Fruit fly (Drosophila melanogaster) whole organism, embryonic: ENCODE results near the gene CG6409.
A peak's percentile ranks its signal among the peaks of the same experiment; 100 is the strongest.

Source experiments
- BEAF-32 ChIP-seq: fragments of 200-800 bp; sonication (Bioruptor generic); optimal IDR thresholded peaks from 3 replicates; lab custom pipeline; 2017; ENCODE audit warnings: missing biosample characterization, missing genetic modification characterization, mild to moderate bottlenecking, moderate library complexity, missing genetic modification reagents
- C15 ChIP-seq: fragments of 200-800 bp; sonication (Bioruptor generic); IDR thresholded peaks from 3 replicates; pipeline ENCODE4 v1.3.6; 2022; ENCODE audit warnings: missing biosample characterization, missing genetic modification characterization
- CG10209 ChIP-seq: fragments of 200-800 bp; sonication (Bioruptor generic); optimal IDR thresholded peaks from 3 replicates; lab custom pipeline; 2017; ENCODE audit warnings: missing biosample characterization, mild to moderate bottlenecking, missing genetic modification characterization, missing genetic modification reagents
- CG11247 ChIP-seq: fragments of 200-800 bp; sonication (Bioruptor generic); IDR thresholded peaks from 2 replicates; pipeline ENCODE4 v1.3.6; 2022; ENCODE audit warnings: missing biosample characterization, missing genetic modification characterization
- CG12071 ChIP-seq: fragments of 200-800 bp; sonication (Bioruptor generic); optimal IDR thresholded peaks from 3 replicates; lab custom pipeline; 2018; ENCODE audit warnings: missing biosample characterization, mild to moderate bottlenecking, missing genetic modification characterization
- CG12942 ChIP-seq: fragments of 200-800 bp; sonication (Bioruptor generic); optimal IDR thresholded peaks from 3 replicates; lab custom pipeline; 2016; ENCODE audit warnings: missing biosample characterization, missing genetic modification characterization
- CG15696 ChIP-seq: fragments of 200-800 bp; sonication (Bioruptor generic); optimal IDR thresholded peaks from 2 replicates; lab custom pipeline; 2019; ENCODE audit warnings: missing biosample characterization, mild to moderate bottlenecking, missing genetic modification characterization, moderate library complexity
- CG17612 ChIP-seq: fragments of 200-800 bp; sonication (Bioruptor generic); IDR thresholded peaks from 2 replicates; pipeline ENCODE4 v1.3.6; 2022; ENCODE audit warnings: missing biosample characterization, missing genetic modification characterization
- CG2712 ChIP-seq: fragments of 200-800 bp; optimal IDR thresholded peaks from 3 replicates; lab custom pipeline; 2019; ENCODE audit warnings: missing biosample characterization, mild to moderate bottlenecking, missing genetic modification characterization, moderate library complexity
- CG32767 ChIP-seq: fragments of 200-800 bp; sonication (Bioruptor generic); IDR thresholded peaks from 2 replicates; pipeline ENCODE4 v1.3.6; 2022; ENCODE audit warnings: missing biosample characterization, missing genetic modification characterization
- CG34224 ChIP-seq: fragments of 200-800 bp; sonication (Bioruptor generic); IDR thresholded peaks from 3 replicates; pipeline ENCODE4 v1.3.6; 2022; ENCODE audit warnings: missing biosample characterization, missing genetic modification characterization; ENCODE audit not compliant: partially characterized antibody
- CG4820 ChIP-seq: fragments of 200-800 bp; sonication (Bioruptor generic); optimal IDR thresholded peaks from 3 replicates; lab custom pipeline; 2016; ENCODE audit warnings: missing biosample characterization, missing genetic modification characterization
- CG6254 ChIP-seq: fragments of 200-800 bp; sonication (Bioruptor generic); optimal IDR thresholded peaks from 3 replicates; lab custom pipeline; 2017; ENCODE audit warnings: mild to moderate bottlenecking, missing biosample characterization, missing genetic modification reagents, missing genetic modification characterization
- CG6813 ChIP-seq: fragments of 200-800 bp; sonication (Bioruptor generic); optimal IDR thresholded peaks from 2 replicates; lab custom pipeline; 2017; ENCODE audit warnings: missing biosample characterization, missing genetic modification characterization, mild to moderate bottlenecking, moderate library complexity, missing genetic modification reagents
- Dip3 ChIP-seq: fragments of 200-800 bp; sonication (Bioruptor generic); optimal IDR thresholded peaks from 3 replicates; lab custom pipeline; 2016; ENCODE audit warnings: missing biosample characterization, missing genetic modification characterization
- E2f1 ChIP-seq: fragments of 200-800 bp; sonication (Bioruptor generic); IDR thresholded peaks from 2 replicates; pipeline ENCODE4 v1.3.6; 2022; ENCODE audit warnings: missing biosample characterization, missing genetic modification characterization
- E2f2 ChIP-seq: fragments of 200-800 bp; sonication (Bioruptor generic); IDR thresholded peaks from 2 replicates; pipeline ENCODE4 v1.3.6; 2022; ENCODE audit warnings: missing biosample characterization, missing genetic modification characterization
- Hr78 ChIP-seq, 2 experiments: fragments of 200-800 bp in 1 of 2; fragments of >200 bp in 1 of 2; sonication (Bioruptor generic) in 1 of 2; optimal IDR thresholded peaks; 2 replicates each; lab custom pipeline; 2017 to 2019; ENCODE audit warnings: missing biosample characterization in 2 of 2, missing genetic modification characterization in 2 of 2, mild to moderate bottlenecking in 1 of 2, moderate library complexity in 1 of 2
- Mrtf ChIP-seq: fragments of 200-800 bp; sonication (Bioruptor generic); IDR thresholded peaks from 3 replicates; pipeline ENCODE4 v1.3.6; 2022; ENCODE audit warnings: missing biosample characterization, missing genetic modification characterization
- NC2β ChIP-seq: fragments of 200-800 bp; sonication (Bioruptor generic); optimal IDR thresholded peaks from 2 replicates; lab custom pipeline; 2016; ENCODE audit warnings: missing biosample characterization, missing genetic modification characterization
- Scr ChIP-seq: fragments of 200-800 bp; sonication (Bioruptor generic); IDR thresholded peaks from 2 replicates; pipeline ENCODE4 v1.3.6; 2022; ENCODE audit warnings: missing biosample characterization, missing genetic modification characterization; ENCODE audit not compliant: partially characterized antibody
- Sin3A ChIP-seq: fragments of >200 bp; optimal IDR thresholded peaks from 2 replicates; lab custom pipeline; 2018
- Sox100B ChIP-seq: fragments of 200-800 bp; sonication (Bioruptor generic); optimal IDR thresholded peaks from 3 replicates; lab custom pipeline; 2018; ENCODE audit warnings: missing biosample characterization, mild to moderate bottlenecking, missing genetic modification characterization
- Ssrp ChIP-seq: fragments of 200-800 bp; sonication (Bioruptor generic); optimal IDR thresholded peaks from 2 replicates; lab custom pipeline; 2018; ENCODE audit warnings: missing biosample characterization, mild to moderate bottlenecking, missing genetic modification characterization, moderate library complexity
- YL-1 ChIP-seq: fragments of 200-800 bp; sonication (Bioruptor generic); optimal IDR thresholded peaks from 3 replicates; lab custom pipeline; 2017; ENCODE audit warnings: missing biosample characterization, mild to moderate bottlenecking, missing genetic modification characterization
- amos ChIP-seq: fragments of 200-800 bp; sonication (Bioruptor generic); IDR thresholded peaks from 2 replicates; pipeline ENCODE4 v1.3.6; 2022; ENCODE audit warnings: missing biosample characterization, missing genetic modification characterization; ENCODE audit not compliant: partially characterized antibody
- az2 ChIP-seq: fragments of 200-800 bp; sonication (Bioruptor generic); optimal IDR thresholded peaks from 3 replicates; lab custom pipeline; 2016; ENCODE audit warnings: missing biosample characterization, missing genetic modification characterization
- bcd ChIP-seq: fragments of 200-800 bp; sonication (Bioruptor generic); optimal IDR thresholded peaks from 2 replicates; lab custom pipeline; 2017; ENCODE audit warnings: missing biosample characterization, mild to moderate bottlenecking, missing genetic modification characterization
- cad ChIP-seq: fragments of >200 bp; optimal IDR thresholded peaks from 2 replicates; lab custom pipeline; 2017; ENCODE audit warnings: missing biosample characterization, missing genetic modification characterization
- cato ChIP-seq: fragments of 200-800 bp; sonication (Bioruptor generic); optimal IDR thresholded peaks from 2 replicates; lab custom pipeline; 2016; ENCODE audit warnings: missing biosample characterization, missing genetic modification characterization, borderline replicate concordance
- ci ChIP-seq: fragments of 200-800 bp; sonication (Bioruptor generic); IDR thresholded peaks from 3 replicates; pipeline ENCODE4 v1.3.6; 2022; ENCODE audit warnings: missing biosample characterization, missing genetic modification characterization
- exex ChIP-seq: fragments of 200-800 bp; sonication (Bioruptor generic); optimal IDR thresholded peaks from 4 replicates; lab custom pipeline; 2018; ENCODE audit warnings: missing biosample characterization, mild to moderate bottlenecking, missing genetic modification characterization, moderate library complexity
- gce ChIP-seq: fragments of 200-800 bp; sonication (Bioruptor generic); IDR thresholded peaks from 3 replicates; pipeline ENCODE4 v1.3.6; 2022; ENCODE audit warnings: missing biosample characterization, missing genetic modification characterization
- gt ChIP-seq: fragments of 200-800 bp; sonication (Bioruptor generic); IDR thresholded peaks from 2 replicates; pipeline ENCODE4 v1.3.6; 2022; ENCODE audit warnings: missing biosample characterization, missing genetic modification characterization
- her ChIP-seq: fragments of 200-800 bp; sonication (Bioruptor generic); optimal IDR thresholded peaks from 2 replicates; lab custom pipeline; 2016; ENCODE audit warnings: missing biosample characterization, missing genetic modification characterization
- ind ChIP-seq: fragments of 200-800 bp; sonication (Bioruptor generic); optimal IDR thresholded peaks from 3 replicates; lab custom pipeline; 2016; ENCODE audit warnings: missing biosample characterization, missing genetic modification characterization
- kni ChIP-seq: fragments of 200-800 bp; sonication (Bioruptor generic); optimal IDR thresholded peaks from 3 replicates; lab custom pipeline; 2017; ENCODE audit warnings: mild to moderate bottlenecking, missing biosample characterization, missing genetic modification reagents, missing genetic modification characterization
- mirr ChIP-seq: fragments of 200-800 bp; sonication (Bioruptor generic); optimal IDR thresholded peaks from 3 replicates; lab custom pipeline; 2018; ENCODE audit warnings: missing biosample characterization, mild to moderate bottlenecking, missing genetic modification characterization
- odd ChIP-seq: fragments of 200-800 bp; sonication (Bioruptor generic); optimal IDR thresholded peaks from 2 replicates; lab custom pipeline; 2017; ENCODE audit warnings: missing biosample characterization, mild to moderate bottlenecking, missing genetic modification characterization
- phol ChIP-seq: fragments of 200-800 bp; sonication (Bioruptor generic); optimal IDR thresholded peaks from 3 replicates; lab custom pipeline; 2018; ENCODE audit warnings: missing biosample characterization, mild to moderate bottlenecking, missing genetic modification characterization, moderate library complexity
- pita ChIP-seq: fragments of 200-800 bp; sonication (Bioruptor generic); optimal IDR thresholded peaks from 2 replicates; lab custom pipeline; 2017; ENCODE audit warnings: missing biosample characterization, mild to moderate bottlenecking, missing genetic modification characterization
- row ChIP-seq: fragments of 200-800 bp; sonication (Bioruptor generic); IDR thresholded peaks from 3 replicates; pipeline ENCODE4 v1.3.6; 2022; ENCODE audit warnings: missing biosample characterization, missing genetic modification characterization
- schlank ChIP-seq: fragments of 200-800 bp; sonication (Bioruptor generic); optimal IDR thresholded peaks from 2 replicates; lab custom pipeline; 2018; ENCODE audit warnings: missing biosample characterization, mild to moderate bottlenecking, missing genetic modification characterization
- sd ChIP-seq: fragments of 200-800 bp; sonication (Bioruptor generic); optimal IDR thresholded peaks from 3 replicates; lab custom pipeline; 2018; ENCODE audit warnings: missing biosample characterization, mild to moderate bottlenecking, missing genetic modification characterization, moderate library complexity
- seq ChIP-seq: fragments of 200-800 bp; sonication (Bioruptor generic); IDR thresholded peaks from 2 replicates; pipeline ENCODE4 v1.3.6; 2022; ENCODE audit warnings: missing biosample characterization, missing genetic modification characterization
- stwl ChIP-seq: fragments of 200-800 bp; sonication (Bioruptor generic); optimal IDR thresholded peaks from 3 replicates; lab custom pipeline; 2018; ENCODE audit warnings: missing biosample characterization, mild to moderate bottlenecking, missing genetic modification characterization, moderate library complexity
- ttk ChIP-seq: fragments of 200-800 bp; sonication (Bioruptor generic); IDR thresholded peaks from 2 replicates; pipeline ENCODE4 v2.1.2; 2022; ENCODE audit warnings: missing biosample characterization, missing genetic modification characterization
- unpg ChIP-seq: fragments of 200-800 bp; sonication (Bioruptor generic); optimal IDR thresholded peaks from 3 replicates; lab custom pipeline; 2018; ENCODE audit warnings: missing biosample characterization, mild to moderate bottlenecking, missing genetic modification characterization, moderate library complexity
- zen ChIP-seq: fragments of 200-800 bp; sonication (Bioruptor generic); optimal IDR thresholded peaks from 3 replicates; lab custom pipeline; 2018; ENCODE audit warnings: missing biosample characterization, mild to moderate bottlenecking, missing genetic modification characterization, moderate library complexity
- zf30C ChIP-seq: fragments of 200-800 bp; sonication (Bioruptor generic); optimal IDR thresholded peaks from 3 replicates; lab custom pipeline; 2018; ENCODE audit warnings: missing biosample characterization, mild to moderate bottlenecking, missing genetic modification characterization
- zfh1 ChIP-seq: fragments of 200-800 bp; sonication (Bioruptor generic); IDR thresholded peaks from 3 replicates; pipeline ENCODE4 v1.3.6; 2022; ENCODE audit warnings: missing biosample characterization, missing genetic modification characterization

The CG6409 gene

dm6 chr3L:10878842-10879241 is 3.3 kb downstream of the CG6409 start, which contains the start of the genes CG6418 and Blos4 (continued):
- TF ChIP-seq Sin3A (lab: Kevin White, UChicago) (peak; percentile 52), CG6813 (GFP tag; lab: Kevin White, UChicago) (no peak), C15 (no peak), sd (no peak), CG2712 (no peak), cad (GFP tag; lab: Kevin White, UChicago) (no peak), unpg (GFP tag; lab: Kevin White, UChicago) (no peak), gce (no peak), CG15696 (tag; lab: Kevin White, UChicago) (no peak), CG6254 (GFP tag; lab: Kevin White, UChicago) (no peak), CG4820 (GFP tag; lab: Kevin White, UChicago) (no peak), E2f1 (GFP tag; lab: Robert Waterston, UW) (no peak), Scr (GFP tag; lab: Robert Waterston, UW) (peak; percentile 46; the same call in 1 of the 2 replicates), ci (GFP tag; lab: Robert Waterston, UW) (no peak; the same call in 2 of the 3 replicates), BEAF-32 (GFP tag; lab: Kevin White, UChicago) (peak; percentile 17), gt (GFP tag; lab: Robert Waterston, UW) (no peak), exex (no peak), CG12942 (no peak), her (no peak), E2f2 (GFP tag; lab: Robert Waterston, UW) (peak; percentile 85), mirr (GFP tag; lab: Kevin White, UChicago) (no peak), Mrtf (GFP tag; lab: Robert Waterston, UW) (no peak), Sox100B (no peak), Hr78 (GFP tag; optimal IDR thresholded peaks at IDR 0.05; lab: Kevin White, UChicago) (no peak), seq (GFP tag; lab: Robert Waterston, UW) (no peak), CG34224 (GFP tag; lab: Robert Waterston, UW) (peak; percentile 54; the same call in 2 of the 3 replicates), CG10209 (no peak), row (GFP tag; lab: Robert Waterston, UW) (0 out of 3 replicates have a peak, but pooled peaks have one; percentile 8), zf30C (GFP tag; lab: Kevin White, UChicago) (no peak), zen (tag; lab: Kevin White, UChicago) (no peak), CG32767 (no peak), zfh1 (GFP tag; lab: Robert Waterston, UW) (no peak; the same call in 2 of the 3 replicates), pita (GFP tag; lab: Kevin White, UChicago) (no peak), Dip3 (GFP tag; lab: Kevin White, UChicago) (no peak), kni (no peak), stwl (tag; lab: Kevin White, UChicago) (peak; percentile 96), ttk (GFP tag; lab: Robert Waterston, UW) (no peak), bcd (GFP tag; lab: Kevin White, UChicago) (no peak), CG12071 (no peak), phol (tag; lab: Kevin White, UChicago) (peak; percentile 1), ind (no peak), cato (no peak), Ssrp (tag; lab: Kevin White, UChicago) (no peak), schlank (no peak), YL-1 (GFP tag; lab: Kevin White, UChicago) (peak; percentile 39), CG11247 (GFP tag; lab: Robert Waterston, UW) (no peak), CG17612 (no peak), odd (GFP tag; lab: Kevin White, UChicago) (no peak), amos (GFP tag; lab: Robert Waterston, UW) (peak; percentile 44; the same call in 1 of the 2 replicates), az2 (GFP tag; lab: Kevin White, UChicago) (no peak), NC2β (GFP tag; lab: Kevin White, UChicago) (no peak)
